Worm (Caenorhabditis elegans) whole organism, midembryonic: ENCODE results near the gene F54F7.6.

Experiments
- T22C8.4 ChIP-seq: fragments of 200-800 bp; sonication (Bioruptor generic); IDR thresholded peaks from 2 replicates; pipeline ENCODE4 v1.3.6; 2022; ENCODE audit warnings: missing genetic modification characterization, missing compliant biosample characterization
- cog-1 ChIP-seq: sonication (generic microtip); optimal IDR thresholded peaks from 2 replicates; lab custom pipeline; 2016; ENCODE audit warnings: missing genetic modification characterization, missing compliant biosample characterization
- flt-1 ChIP-seq: fragments of 200-800 bp; sonication (Bioruptor generic); IDR thresholded peaks from 2 replicates; pipeline ENCODE4 v1.3.6; 2022; ENCODE audit warnings: missing genetic modification characterization, missing compliant biosample characterization
- med-1 ChIP-seq: sonication (generic microtip); optimal IDR thresholded peaks from 2 replicates; lab custom pipeline; 2017; ENCODE audit warnings: missing genetic modification characterization, mild to moderate bottlenecking, missing compliant biosample characterization, antibody characterized with exemption, missing genetic modification reagents; ENCODE audit not compliant: insufficient read depth
- ref-1 ChIP-seq: fragments of 200-800 bp; sonication (Bioruptor generic); conservative IDR thresholded peaks from 2 replicates; pipeline ENCODE4 v1.3.6; 2022; ENCODE audit warnings: missing genetic modification reagents, missing genetic modification characterization, missing compliant biosample characterization
- tab-1 ChIP-seq: fragments of 200-800 bp; sonication (Bioruptor generic); IDR thresholded peaks from 2 replicates; pipeline ENCODE4 v1.3.6; 2022; ENCODE audit warnings: missing genetic modification characterization, missing compliant biosample characterization
- ztf-29 ChIP-seq: fragments of 200-800 bp; sonication (Bioruptor generic); IDR thresholded peaks from 2 replicates; pipeline ENCODE4 v1.3.6; 2022; ENCODE audit warnings: missing genetic modification reagents, missing genetic modification characterization, missing compliant biosample characterization

DNA sequence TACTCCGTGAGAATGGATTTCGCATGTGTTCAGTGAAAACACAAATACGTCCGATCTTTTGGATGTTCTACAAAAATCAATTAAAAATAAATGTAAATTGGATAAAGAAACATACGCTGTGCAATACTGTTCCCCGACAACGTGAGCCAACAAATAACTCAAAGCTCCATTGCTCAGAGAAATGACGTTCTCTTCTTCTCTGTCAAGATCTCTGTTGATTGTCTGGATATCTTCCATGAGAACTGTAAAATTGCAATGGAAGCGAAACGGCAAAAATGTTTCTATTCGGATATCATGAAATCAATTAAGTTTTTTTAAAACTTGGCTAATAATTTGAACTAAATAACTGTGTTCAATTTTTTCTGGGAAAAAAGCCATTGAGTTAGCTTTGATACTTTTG lies 31.5 kb downstream of the F54F7.6 start:
- no peak for TF ChIP-seq ref-1 (GFP tag; lab: Robert Waterston, UW)
- no peak for TF ChIP-seq tab-1 (GFP tag; lab: Robert Waterston, UW)
- no peak for TF ChIP-seq flt-1
- TF ChIP-seq T22C8.4 (GFP tag; lab: Robert Waterston, UW) = no peak
- TF ChIP-seq ztf-29 = no peak
- no peak for TF ChIP-seq med-1 (GFP tag; lab: Kevin White, UChicago)
- TF ChIP-seq cog-1 (tag; lab: Kevin White, UChicago) = no peak
